Worm (Caenorhabditis elegans): ENCODE data around the gene prp-3.

DNA sequence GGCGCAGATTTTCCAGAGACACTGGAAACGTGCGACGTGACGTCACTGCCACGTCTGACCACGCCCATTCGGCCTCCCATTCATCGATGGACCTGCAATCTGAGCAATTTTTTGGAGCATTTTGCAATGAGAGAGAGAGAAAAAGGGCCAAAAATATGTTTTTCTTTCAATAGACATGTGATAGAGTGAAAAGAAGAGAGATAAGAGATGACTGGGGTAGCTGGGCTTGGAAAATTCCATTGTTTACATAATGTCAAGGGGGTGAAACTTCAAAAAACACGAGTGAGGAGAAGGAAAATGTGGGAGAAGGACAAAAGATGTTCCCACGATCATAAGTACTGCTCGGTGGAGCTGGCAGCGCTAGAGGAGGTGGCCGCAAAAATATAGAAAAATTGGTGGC is 31.8 kb downstream of the prp-3 start, which contains the start of gene M03C11.1:
- TF ChIP-seq aly-2 (tag; optimal IDR thresholded peaks at IDR 0.05) = no peak
- no peak for TF ChIP-seq R02D3.7 (tag; optimal IDR thresholded peaks at IDR 0.05)
- TF ChIP-seq snpc-4 (tag; optimal IDR thresholded peaks at IDR 0.05) = no peak
- TF ChIP-seq fos-1 (tag; optimal IDR thresholded peaks at IDR 0.05) = no peak
- no peak for TF ChIP-seq ama-1 (optimal IDR thresholded peaks at IDR 0.05)
- no peak for TF ChIP-seq nhr-25 (tag; optimal IDR thresholded peaks at IDR 0.05; ENCODE audit: borderline replicate concordance, insufficient read depth)
- TF ChIP-seq T26A8.4 (GFP tag; IDR thresholded peaks at IDR 0.05) = no peak
- no peak for TF ChIP-seq jun-1 (tag; optimal IDR thresholded peaks at IDR 0.05)
- no peak for TF ChIP-seq unc-39 (tag; optimal IDR thresholded peaks at IDR 0.05)
- no peak for TF ChIP-seq cey-2 (tag; optimal IDR thresholded peaks at IDR 0.05; ENCODE audit: borderline replicate concordance, insufficient read depth)
- TF ChIP-seq madf-5 (GFP tag; IDR thresholded peaks at IDR 0.05) = no peak
- TF ChIP-seq D1046.2 (GFP tag; IDR thresholded peaks at IDR 0.05) = no peak

Measured in whole organism, L4 larva.